Fruit fly (Drosophila melanogaster): Measurements from ENCODE around the gene Ilp8.
A peak's percentile ranks its signal among the peaks of the same experiment; 100 is the strongest.

The Ilp8 gene

dm6 chr3L:17033309-17033708, 1.4 kb upstream of the Ilp8 start (continued):
- TF ChIP-seq CG15601 (tag; optimal IDR thresholded peaks at IDR 0.05) (peak; percentile 54), slou (GFP tag; optimal IDR thresholded peaks at IDR 0.05) (no peak), CG1024 (GFP tag; IDR thresholded peaks at IDR 0.05) (no peak), CG10565 (GFP tag; optimal IDR thresholded peaks at IDR 0.05) (no peak), gsb-n (tag; optimal IDR thresholded peaks at IDR 0.05) (peak; percentile 55), CG10431 (GFP tag; optimal IDR thresholded peaks at IDR 0.05) (peak; percentile 69), CG32532 (GFP tag; IDR thresholded peaks at IDR 0.05) (no peak), CG8290 (GFP tag; optimal IDR thresholded peaks at IDR 0.05) (peak; percentile 4), CG8290 (tag; optimal IDR thresholded peaks at IDR 0.05) (peak in 1 of 2 experiments; percentile 62), CG14710 (tag; optimal IDR thresholded peaks at IDR 0.05) (peak; percentile 51)

dm6 chr3L:17027310-17027709, 4.6 kb downstream of the Ilp8 start, which contains the start of gene CG7730:
Gene CG7730 (plus strand): TSS chr3L:17027515.
- peak; percentile 75 for TF ChIP-seq CG6791 (GFP tag; IDR thresholded peaks at IDR 0.05; ENCODE audit: partially characterized antibody)
- no peak for TF ChIP-seq Doc2 (GFP tag; IDR thresholded peaks at IDR 0.05)
- TF ChIP-seq Bgb (GFP tag; IDR thresholded peaks at IDR 0.05; ENCODE audit: partially characterized antibody) = peak; percentile 55; the same call in 1 of the 2 replicates
- no peak for TF ChIP-seq Sox102F (GFP tag; optimal IDR thresholded peaks at IDR 0.05)
- peak; percentile 63; the same call in 1 of the 2 replicates for TF ChIP-seq nerfin-2 (GFP tag; IDR thresholded peaks at IDR 0.05; ENCODE audit: partially characterized antibody)
- TF ChIP-seq CG2116 (GFP tag; optimal IDR thresholded peaks at IDR 0.05) = peak; percentile 29
- TF ChIP-seq Ets65A (GFP tag) = no peak
- TF ChIP-seq BtbVII (GFP tag; optimal IDR thresholded peaks at IDR 0.05) = no peak
- no peak for TF ChIP-seq sisA (GFP tag; IDR thresholded peaks at IDR 0.05)
- TF ChIP-seq ato (GFP tag; IDR thresholded peaks at IDR 0.05; ENCODE audit: partially characterized antibody) = peak; percentile 16; the same call in 1 of the 2 replicates
- TF ChIP-seq amos (GFP tag; IDR thresholded peaks at IDR 0.05; ENCODE audit: partially characterized antibody) = peak; percentile 47; the same call in 1 of the 2 replicates
- peak; percentile 6 for TF ChIP-seq Sry-δ (GFP tag; optimal IDR thresholded peaks at IDR 0.05)
- peak; percentile 61 for TF ChIP-seq Dref (GFP tag; IDR thresholded peaks at IDR 0.05)
- TF ChIP-seq Dp (GFP tag; optimal IDR thresholded peaks at IDR 0.05) = peak; percentile 81
- TF ChIP-seq knrl (GFP tag; IDR thresholded peaks at IDR 0.05; ENCODE audit: partially characterized antibody) = peak; percentile 18; the same call in 1 of the 3 replicates
- peak; percentile 63; the same call in 2 of the 3 replicates for TF ChIP-seq Opbp (GFP tag; IDR thresholded peaks at IDR 0.05; ENCODE audit: partially characterized antibody)
- no peak for TF ChIP-seq dan (GFP tag; IDR thresholded peaks at IDR 0.05)
- no peak for TF ChIP-seq sd (tag; optimal IDR thresholded peaks at IDR 0.05)
- peak; percentile 86 for TF ChIP-seq E2f2 (GFP tag; IDR thresholded peaks at IDR 0.05)
- TF ChIP-seq CG14860 (GFP tag; IDR thresholded peaks at IDR 0.05; ENCODE audit: partially characterized antibody) = peak; percentile 55; the same call in 2 of the 3 replicates
- TF ChIP-seq Dll (GFP tag; IDR thresholded peaks at IDR 0.05; ENCODE audit: partially characterized antibody) = peak; percentile 71
- TF ChIP-seq CG13287 (GFP tag; IDR thresholded peaks at IDR 0.05; ENCODE audit: partially characterized antibody) = peak; percentile 76
- no peak for TF ChIP-seq sqz (GFP tag; optimal IDR thresholded peaks at IDR 0.05)
- TF ChIP-seq sna (GFP tag; IDR thresholded peaks at IDR 0.05; ENCODE audit: partially characterized antibody) = 0 out of 2 replicates have a peak, but pooled peaks have one; percentile 50
- peak; percentile 48; the same call in 1 of the 3 replicates for TF ChIP-seq CG7963 (GFP tag; IDR thresholded peaks at IDR 0.05; ENCODE audit: partially characterized antibody)
- TF ChIP-seq mam (GFP tag; optimal IDR thresholded peaks at IDR 0.05) = no peak
- TF ChIP-seq unc-4 (GFP tag; IDR thresholded peaks at IDR 0.05; ENCODE audit: partially characterized antibody) = 0 out of 2 replicates have a peak, but pooled peaks have one; percentile 45
- peak; percentile 79 for TF ChIP-seq zen2 (GFP tag; IDR thresholded peaks at IDR 0.05; ENCODE audit: partially characterized antibody)
- TF ChIP-seq hb (GFP tag; IDR thresholded peaks at IDR 0.05; ENCODE audit: partially characterized antibody) = peak; percentile 32; the same call in 1 of the 3 replicates
- TF ChIP-seq hbn (GFP tag; IDR thresholded peaks at IDR 0.05; ENCODE audit: partially characterized antibody) = peak; percentile 58; the same call in 1 of the 2 replicates
- TF ChIP-seq bsh (GFP tag; optimal IDR thresholded peaks at IDR 0.05) = no peak
- no peak for TF ChIP-seq CG17361 (GFP tag; IDR thresholded peaks at IDR 0.05)
- TF ChIP-seq mld (GFP tag; IDR thresholded peaks at IDR 0.05; ENCODE audit: partially characterized antibody) = peak; percentile 64; the same call in 2 of the 3 replicates
- TF ChIP-seq pzg (GFP tag; optimal IDR thresholded peaks at IDR 0.05) = peak; percentile 2
- TF ChIP-seq peb (GFP tag; IDR thresholded peaks at IDR 0.05) = no peak
- no peak for TF ChIP-seq chinmo (GFP tag; IDR thresholded peaks at IDR 0.05; ENCODE audit: partially characterized antibody)
- peak; percentile 38 for TF ChIP-seq BEAF-32 (GFP tag; optimal IDR thresholded peaks at IDR 0.05)
